Worm (Caenorhabditis elegans): ENCODE measurements around the gene F40G12.2.

Gene F40G12.2

ce11 chrV:14268616-14269015 is 7.9 kb upstream of the F40G12.2 start, which contains the start of gene F40G12.4:
Gene F40G12.4 (minus strand): TSS chrV:14268716.
- TF ChIP-seq ztf-23 (GFP tag; IDR thresholded peaks at IDR 0.05) (no peak), klf-2 (GFP tag; conservative IDR thresholded peaks at IDR 0.05) (no peak), med-1 (GFP tag; optimal IDR thresholded peaks at IDR 0.05; ENCODE audit: insufficient read depth) (no peak), T22C8.4 (GFP tag; IDR thresholded peaks at IDR 0.05) (no peak), tab-1 (GFP tag; IDR thresholded peaks at IDR 0.05) (no peak), ref-1 (GFP tag; conservative IDR thresholded peaks at IDR 0.05) (no peak), cog-1 (tag; optimal IDR thresholded peaks at IDR 0.05) (no peak)

ce11 chrV:14267326-14267942 is 6.7 kb upstream of the F40G12.2 start:
- no peak for TF ChIP-seq ztf-23 (GFP tag; IDR thresholded peaks at IDR 0.05)
- no peak for TF ChIP-seq flt-1 (GFP tag; IDR thresholded peaks at IDR 0.05)
- no peak for TF ChIP-seq cog-1 (tag; optimal IDR thresholded peaks at IDR 0.05)
- no peak for TF ChIP-seq klf-2 (GFP tag; conservative IDR thresholded peaks at IDR 0.05)
- no peak for TF ChIP-seq T22C8.4 (GFP tag; IDR thresholded peaks at IDR 0.05)
- TF ChIP-seq ztf-29 (GFP tag; IDR thresholded peaks at IDR 0.05) = no peak
- no peak for TF ChIP-seq ref-1 (GFP tag; conservative IDR thresholded peaks at IDR 0.05)
- TF ChIP-seq tab-1 (GFP tag; IDR thresholded peaks at IDR 0.05) = no peak
- no peak for TF ChIP-seq med-1 (GFP tag; optimal IDR thresholded peaks at IDR 0.05; ENCODE audit: insufficient read depth)

- TF ChIP-seq klf-2 (GFP tag; conservative IDR thresholded peaks at IDR 0.05) (no peak), ztf-23 (GFP tag; IDR thresholded peaks at IDR 0.05) (no peak), med-1 (GFP tag; optimal IDR thresholded peaks at IDR 0.05; ENCODE audit: insufficient read depth) (no peak), cog-1 (tag; optimal IDR thresholded peaks at IDR 0.05) (no peak), tab-1 (GFP tag; IDR thresholded peaks at IDR 0.05) (no peak), ref-1 (GFP tag; conservative IDR thresholded peaks at IDR 0.05) (no peak), ztf-29 (GFP tag; IDR thresholded peaks at IDR 0.05) (no peak), T22C8.4 (GFP tag; IDR thresholded peaks at IDR 0.05) (no peak), flt-1 (GFP tag; IDR thresholded peaks at IDR 0.05) (no peak)
These were observed 3.9 kb downstream of the F40G12.2 start, which contains the start of gene sre-8 for ce11 chrV:14256813-14257212. Gene sre-8 (plus strand): TSS chrV:14257113.

ce11 chrV:14254221-14254620 is 6.5 kb downstream of the F40G12.2 start, which contains the start of gene K02E11.7:
Gene K02E11.7 (minus strand): TSS chrV:14254321.
- no peak for TF ChIP-seq ref-1 (GFP tag; conservative IDR thresholded peaks at IDR 0.05)

- TF ChIP-seq ztf-29 (GFP tag; IDR thresholded peaks at IDR 0.05) (no peak), flt-1 (GFP tag; IDR thresholded peaks at IDR 0.05) (no peak), tab-1 (GFP tag; IDR thresholded peaks at IDR 0.05) (no peak), cog-1 (tag; optimal IDR thresholded peaks at IDR 0.05) (no peak), med-1 (GFP tag; optimal IDR thresholded peaks at IDR 0.05; ENCODE audit: insufficient read depth) (no peak), T22C8.4 (GFP tag; IDR thresholded peaks at IDR 0.05) (no peak), klf-2 (GFP tag; conservative IDR thresholded peaks at IDR 0.05) (no peak), ztf-23 (GFP tag; IDR thresholded peaks at IDR 0.05) (no peak), ref-1 (GFP tag; conservative IDR thresholded peaks at IDR 0.05) (no peak)
These were observed 8.7 kb downstream of the F40G12.2 start, which contains the start of gene K02E11.5 for ce11 chrV:14252025-14252424. Gene K02E11.5 (plus strand): TSS chrV:14252325.

- TF ChIP-seq cog-1 (tag; optimal IDR thresholded peaks at IDR 0.05) (no peak), ref-1 (GFP tag; conservative IDR thresholded peaks at IDR 0.05) (no peak), ztf-23 (GFP tag; IDR thresholded peaks at IDR 0.05) (no peak), flt-1 (GFP tag; IDR thresholded peaks at IDR 0.05) (no peak), med-1 (GFP tag; optimal IDR thresholded peaks at IDR 0.05; ENCODE audit: insufficient read depth) (no peak), klf-2 (GFP tag; conservative IDR thresholded peaks at IDR 0.05) (no peak), T22C8.4 (GFP tag; IDR thresholded peaks at IDR 0.05) (no peak), ztf-29 (GFP tag; IDR thresholded peaks at IDR 0.05) (no peak), tab-1 (GFP tag; IDR thresholded peaks at IDR 0.05) (no peak)
These were observed 12.1 kb downstream of the F40G12.2 start, which contains the start of gene K02E11.6 for ce11 chrV:14248654-14249053. Gene K02E11.6 (plus strand): TSS chrV:14248802.

- TF ChIP-seq tab-1 (GFP tag; IDR thresholded peaks at IDR 0.05) (no peak), T22C8.4 (GFP tag; IDR thresholded peaks at IDR 0.05) (no peak), med-1 (GFP tag; optimal IDR thresholded peaks at IDR 0.05; ENCODE audit: insufficient read depth) (no peak), ref-1 (GFP tag; conservative IDR thresholded peaks at IDR 0.05) (no peak), ztf-23 (GFP tag; IDR thresholded peaks at IDR 0.05) (no peak), flt-1 (GFP tag; IDR thresholded peaks at IDR 0.05) (no peak), cog-1 (tag; optimal IDR thresholded peaks at IDR 0.05) (no peak)
These were observed 12.7 kb downstream of the F40G12.2 start, which contains the start of gene K02E11.4 for ce11 chrV:14248025-14248424. Gene K02E11.4 (minus strand): TSS chrV:14248125.

ce11 chrV:14246761-14247160 is 14.0 kb downstream of the F40G12.2 start, which contains the start of gene K02E11.3:
Gene K02E11.3 (minus strand): TSS chrV:14246861.
- no peak for TF ChIP-seq ztf-23 (GFP tag; IDR thresholded peaks at IDR 0.05)
- no peak for TF ChIP-seq ztf-29 (GFP tag; IDR thresholded peaks at IDR 0.05)
- TF ChIP-seq tab-1 (GFP tag; IDR thresholded peaks at IDR 0.05) = no peak
- TF ChIP-seq ref-1 (GFP tag; conservative IDR thresholded peaks at IDR 0.05) = no peak
- TF ChIP-seq med-1 (GFP tag; optimal IDR thresholded peaks at IDR 0.05; ENCODE audit: insufficient read depth) = no peak
- no peak for TF ChIP-seq T22C8.4 (GFP tag; IDR thresholded peaks at IDR 0.05)

ce11 chrV:14243904-14244303 is 16.8 kb downstream of the F40G12.2 start, which contains the start of gene sre-7:
Gene sre-7 (plus strand): TSS chrV:14244204.
- TF ChIP-seq klf-2 (GFP tag; conservative IDR thresholded peaks at IDR 0.05) (no peak), cog-1 (tag; optimal IDR thresholded peaks at IDR 0.05) (no peak), med-1 (GFP tag; optimal IDR thresholded peaks at IDR 0.05; ENCODE audit: insufficient read depth) (no peak), T22C8.4 (GFP tag; IDR thresholded peaks at IDR 0.05) (no peak), ztf-29 (GFP tag; IDR thresholded peaks at IDR 0.05) (no peak), tab-1 (GFP tag; IDR thresholded peaks at IDR 0.05) (no peak), ref-1 (GFP tag; conservative IDR thresholded peaks at IDR 0.05) (no peak), ztf-23 (GFP tag; IDR thresholded peaks at IDR 0.05) (no peak), flt-1 (GFP tag; IDR thresholded peaks at IDR 0.05) (no peak)

All from whole organism, midembryonic.